Fruit fly (Drosophila melanogaster) whole organism, embryonic: Measurements from ENCODE around the gene CG7156.

Experiments
- Adf1 ChIP-seq: fragments of 200-800 bp; sonication (Bioruptor generic); IDR thresholded peaks from 2 replicates; pipeline ENCODE4 v1.3.6; 2022; ENCODE audit warnings: missing biosample characterization, missing genetic modification characterization
- Antp ChIP-seq: fragments of 200-800 bp; sonication (Bioruptor generic); optimal IDR thresholded peaks from 3 replicates; lab custom pipeline; 2016; ENCODE audit warnings: missing biosample characterization, missing genetic modification characterization
- BEAF-32 ChIP-seq: fragments of 200-800 bp; sonication (Bioruptor generic); optimal IDR thresholded peaks from 3 replicates; lab custom pipeline; 2017; ENCODE audit warnings: missing biosample characterization, missing genetic modification characterization, mild to moderate bottlenecking, moderate library complexity, missing genetic modification reagents
- CG10321 ChIP-seq: fragments of 200-800 bp; sonication (Bioruptor generic); IDR thresholded peaks from 2 replicates; pipeline ENCODE4 v1.3.6; 2022; ENCODE audit warnings: missing biosample characterization, missing genetic modification characterization
- CG12071 ChIP-seq: fragments of 200-800 bp; sonication (Bioruptor generic); optimal IDR thresholded peaks from 3 replicates; lab custom pipeline; 2018; ENCODE audit warnings: missing biosample characterization, mild to moderate bottlenecking, missing genetic modification characterization
- CG13287 ChIP-seq: fragments of 200-800 bp; sonication (Bioruptor generic); IDR thresholded peaks from 2 replicates; pipeline ENCODE4 v1.3.6; 2022; ENCODE audit warnings: missing biosample characterization, missing genetic modification characterization; ENCODE audit not compliant: partially characterized antibody
- CG15514 ChIP-seq: fragments of 200-800 bp; sonication (Bioruptor generic); optimal IDR thresholded peaks from 3 replicates; lab custom pipeline; 2017; ENCODE audit warnings: missing biosample characterization, missing genetic modification characterization, mild to moderate bottlenecking, moderate library complexity, missing genetic modification reagents
- CG15601 ChIP-seq: fragments of 200-800 bp; sonication (Bioruptor generic); optimal IDR thresholded peaks from 3 replicates; lab custom pipeline; 2019; ENCODE audit warnings: missing biosample characterization, mild to moderate bottlenecking, missing genetic modification characterization, moderate library complexity
- CG16815 ChIP-seq: fragments of 200-800 bp; sonication (Bioruptor generic); optimal IDR thresholded peaks from 3 replicates; lab custom pipeline; 2017; ENCODE audit warnings: missing biosample characterization, mild to moderate bottlenecking, missing genetic modification characterization
- CG17359 ChIP-seq: fragments of 200-800 bp; sonication (Bioruptor generic); optimal IDR thresholded peaks from 3 replicates; lab custom pipeline; 2018; ENCODE audit warnings: missing biosample characterization, mild to moderate bottlenecking, missing genetic modification characterization, moderate library complexity
- CG17361 ChIP-seq: fragments of 200-800 bp; sonication (Bioruptor generic); IDR thresholded peaks from 3 replicates; pipeline ENCODE4 v1.3.6; 2022; ENCODE audit warnings: missing biosample characterization, missing genetic modification characterization
- CG2116 ChIP-seq: fragments of 200-800 bp; sonication (Bioruptor generic); optimal IDR thresholded peaks from 3 replicates; lab custom pipeline; 2018; ENCODE audit warnings: missing biosample characterization, mild to moderate bottlenecking, missing genetic modification characterization
- CG2202 ChIP-seq: fragments of 200-800 bp; sonication (Bioruptor generic); optimal IDR thresholded peaks from 2 replicates; lab custom pipeline; 2018; ENCODE audit warnings: missing biosample characterization, mild to moderate bottlenecking, missing genetic modification characterization
- CG2875 ChIP-seq: fragments of 200-800 bp; sonication (Bioruptor generic); optimal IDR thresholded peaks from 2 replicates; lab custom pipeline; 2017; ENCODE audit warnings: missing biosample characterization, mild to moderate bottlenecking, missing genetic modification characterization, missing genetic modification reagents
- CG30020 ChIP-seq: fragments of 200-800 bp; optimal IDR thresholded peaks from 2 replicates; lab custom pipeline; 2019; ENCODE audit warnings: missing biosample characterization, mild to moderate bottlenecking, missing genetic modification characterization, moderate library complexity
- CG30431 ChIP-seq: fragments of 200-800 bp; sonication (Bioruptor generic); optimal IDR thresholded peaks from 2 replicates; lab custom pipeline; 2017; ENCODE audit warnings: missing biosample characterization, missing genetic modification characterization
- CG3163 ChIP-seq: fragments of 200-800 bp; sonication (Bioruptor generic); optimal IDR thresholded peaks from 3 replicates; lab custom pipeline; 2016; ENCODE audit warnings: missing biosample characterization, missing genetic modification characterization
- CG3281 ChIP-seq: fragments of 200-800 bp; sonication (Bioruptor generic); optimal IDR thresholded peaks from 3 replicates; lab custom pipeline; 2017; ENCODE audit warnings: missing biosample characterization, mild to moderate bottlenecking, missing genetic modification characterization
- CG3838 ChIP-seq: fragments of 200-800 bp; sonication (Bioruptor generic); optimal IDR thresholded peaks from 3 replicates; lab custom pipeline; 2016; ENCODE audit warnings: missing biosample characterization, missing genetic modification characterization
- CG3847 ChIP-seq: fragments of 200-800 bp; sonication (Bioruptor generic); IDR thresholded peaks from 2 replicates; pipeline ENCODE4 v1.3.6; 2022; ENCODE audit warnings: missing biosample characterization, missing genetic modification characterization
- CG4360 ChIP-seq: fragments of 200-800 bp; sonication (Bioruptor generic); IDR thresholded peaks from 2 replicates; pipeline ENCODE4 v1.3.6; 2022; ENCODE audit warnings: missing biosample characterization, missing genetic modification characterization
- CG6791 ChIP-seq: fragments of 200-800 bp; sonication (Bioruptor generic); IDR thresholded peaks from 3 replicates; pipeline ENCODE4 v1.3.6; 2022; ENCODE audit warnings: missing biosample characterization, missing genetic modification characterization; ENCODE audit not compliant: partially characterized antibody
- CG7271 ChIP-seq: fragments of 200-800 bp; sonication (Bioruptor generic); optimal IDR thresholded peaks from 2 replicates; lab custom pipeline; 2018; ENCODE audit warnings: missing biosample characterization, mild to moderate bottlenecking, missing genetic modification characterization, moderate library complexity
- CG7372 ChIP-seq: fragments of 200-800 bp; sonication (Bioruptor generic); IDR thresholded peaks from 2 replicates; pipeline ENCODE4 v1.3.6; 2022; ENCODE audit warnings: missing biosample characterization, missing genetic modification characterization
- CG9797 ChIP-seq: fragments of 200-800 bp; sonication (Bioruptor generic); optimal IDR thresholded peaks from 3 replicates; lab custom pipeline; 2018; ENCODE audit warnings: missing biosample characterization, mild to moderate bottlenecking, missing genetic modification characterization
- Dad ChIP-seq: fragments of 200-800 bp; sonication (Bioruptor generic); optimal IDR thresholded peaks from 3 replicates; lab custom pipeline; 2016; ENCODE audit warnings: missing biosample characterization, missing genetic modification characterization
- Fer2 ChIP-seq: fragments of 200-800 bp; sonication (Bioruptor generic); optimal IDR thresholded peaks from 2 replicates; lab custom pipeline; 2018; ENCODE audit warnings: missing biosample characterization, mild to moderate bottlenecking, missing genetic modification characterization, moderate library complexity
- GATAe ChIP-seq: fragments of 200-800 bp; sonication (Bioruptor generic); conservative IDR thresholded peaks from 2 replicates; pipeline ENCODE4 v1.3.6; 2022; ENCODE audit warnings: missing biosample characterization, missing genetic modification characterization
- HHEX ChIP-seq: fragments of 200-800 bp; sonication (Bioruptor generic); optimal IDR thresholded peaks from 3 replicates; lab custom pipeline; 2017; ENCODE audit warnings: missing biosample characterization, mild to moderate bottlenecking, missing genetic modification characterization, missing genetic modification reagents
- Hr3 ChIP-seq: fragments of 200-800 bp; sonication (Bioruptor generic); optimal IDR thresholded peaks from 3 replicates; lab custom pipeline; 2016; ENCODE audit warnings: missing biosample characterization, missing genetic modification characterization
- Hr39 ChIP-seq: fragments of >200 bp; optimal IDR thresholded peaks from 2 replicates; lab custom pipeline; 2017
- Hr78 ChIP-seq, 2 experiments: fragments of 200-800 bp in 1 of 2; fragments of >200 bp in 1 of 2; sonication (Bioruptor generic) in 1 of 2; optimal IDR thresholded peaks; 2 replicates each; lab custom pipeline; 2017 to 2019; ENCODE audit warnings: missing biosample characterization in 2 of 2, missing genetic modification characterization in 2 of 2, mild to moderate bottlenecking in 1 of 2, moderate library complexity in 1 of 2
- Max ChIP-seq: fragments of 200-800 bp; sonication (Bioruptor generic); optimal IDR thresholded peaks from 2 replicates; lab custom pipeline; 2016; ENCODE audit warnings: missing biosample characterization, mild to moderate bottlenecking, missing genetic modification characterization
- Myb ChIP-seq: fragments of 200-800 bp; sonication (Bioruptor generic); optimal IDR thresholded peaks from 2 replicates; lab custom pipeline; 2016; ENCODE audit warnings: missing biosample characterization, missing genetic modification characterization
- NC2α ChIP-seq: fragments of 200-800 bp; sonication (Bioruptor generic); optimal IDR thresholded peaks from 2 replicates; lab custom pipeline; 2016; ENCODE audit warnings: missing biosample characterization, missing genetic modification characterization
- NK7.1 ChIP-seq: fragments of 200-800 bp; sonication (Bioruptor generic); optimal IDR thresholded peaks from 3 replicates; lab custom pipeline; 2016; ENCODE audit warnings: missing biosample characterization, missing genetic modification characterization
- al ChIP-seq: fragments of 200-800 bp; sonication (Bioruptor generic); IDR thresholded peaks from 2 replicates; pipeline ENCODE4 v1.3.6; 2022; ENCODE audit warnings: missing biosample characterization, missing genetic modification characterization
- aop ChIP-seq: fragments of 200-800 bp; sonication (Bioruptor generic); IDR thresholded peaks from 2 replicates; pipeline ENCODE4 v1.3.6; 2022; ENCODE audit warnings: missing biosample characterization, missing genetic modification characterization
- cad ChIP-seq: fragments of >200 bp; optimal IDR thresholded peaks from 2 replicates; lab custom pipeline; 2017; ENCODE audit warnings: missing biosample characterization, missing genetic modification characterization
- caup ChIP-seq: fragments of 200-800 bp; sonication (Bioruptor generic); optimal IDR thresholded peaks from 3 replicates; lab custom pipeline; 2017; ENCODE audit warnings: missing biosample characterization, mild to moderate bottlenecking, missing genetic modification characterization, moderate library complexity; ENCODE audit not compliant: severe bottlenecking
- eve ChIP-seq, 2 experiments: fragments of >200 bp; optimal IDR thresholded peaks; 2 replicates each; lab custom pipeline; 2017; ENCODE audit warnings: missing biosample characterization in 2 of 2, missing genetic modification characterization in 2 of 2
- fd96Cb ChIP-seq: fragments of 200-800 bp; sonication (Bioruptor generic); optimal IDR thresholded peaks from 2 replicates; lab custom pipeline; 2018; ENCODE audit warnings: missing biosample characterization, mild to moderate bottlenecking, missing genetic modification characterization, moderate library complexity
- ftz-f1 ChIP-seq: fragments of 200-800 bp; sonication (Bioruptor generic); optimal IDR thresholded peaks from 2 replicates; lab custom pipeline; 2016; ENCODE audit warnings: missing biosample characterization, missing genetic modification characterization
- gsb ChIP-seq: fragments of 200-800 bp; sonication (Bioruptor generic); IDR thresholded peaks from 2 replicates; pipeline ENCODE4 v1.3.6; 2022; ENCODE audit warnings: missing biosample characterization, missing genetic modification characterization
- ham ChIP-seq: fragments of 200-800 bp; sonication (Bioruptor generic); IDR thresholded peaks from 2 replicates; pipeline ENCODE4 v1.3.6; 2022; ENCODE audit warnings: missing biosample characterization, missing genetic modification characterization
- jumu ChIP-seq: fragments of 200-800 bp; sonication (Bioruptor generic); optimal IDR thresholded peaks from 3 replicates; lab custom pipeline; 2016; ENCODE audit warnings: missing biosample characterization, missing genetic modification characterization
- nerfin-2 ChIP-seq: fragments of 200-800 bp; sonication (Bioruptor generic); IDR thresholded peaks from 2 replicates; pipeline ENCODE4 v1.3.6; 2022; ENCODE audit warnings: missing biosample characterization, missing genetic modification characterization; ENCODE audit not compliant: partially characterized antibody
- pzg ChIP-seq: fragments of 200-800 bp; sonication (Bioruptor generic); optimal IDR thresholded peaks from 3 replicates; lab custom pipeline; 2018; ENCODE audit warnings: missing biosample characterization, mild to moderate bottlenecking, missing genetic modification characterization, moderate library complexity
- ssp ChIP-seq: fragments of 200-800 bp; sonication (Bioruptor generic); IDR thresholded peaks from 2 replicates; pipeline ENCODE4 v1.3.6; 2022; ENCODE audit warnings: missing biosample characterization, missing genetic modification characterization
- stwl ChIP-seq: fragments of 200-800 bp; sonication (Bioruptor generic); optimal IDR thresholded peaks from 3 replicates; lab custom pipeline; 2018; ENCODE audit warnings: missing biosample characterization, mild to moderate bottlenecking, missing genetic modification characterization, moderate library complexity
- tgo ChIP-seq: fragments of 200-800 bp; sonication (Bioruptor generic); IDR thresholded peaks from 3 replicates; pipeline ENCODE4 v1.3.6; 2022; ENCODE audit warnings: missing biosample characterization, missing genetic modification characterization
- z ChIP-seq: fragments of 200-800 bp; sonication (Bioruptor generic); IDR thresholded peaks from 3 replicates; pipeline ENCODE4 v1.3.6; 2022; ENCODE audit warnings: missing biosample characterization, missing genetic modification characterization

Gene CG7156

DNA sequence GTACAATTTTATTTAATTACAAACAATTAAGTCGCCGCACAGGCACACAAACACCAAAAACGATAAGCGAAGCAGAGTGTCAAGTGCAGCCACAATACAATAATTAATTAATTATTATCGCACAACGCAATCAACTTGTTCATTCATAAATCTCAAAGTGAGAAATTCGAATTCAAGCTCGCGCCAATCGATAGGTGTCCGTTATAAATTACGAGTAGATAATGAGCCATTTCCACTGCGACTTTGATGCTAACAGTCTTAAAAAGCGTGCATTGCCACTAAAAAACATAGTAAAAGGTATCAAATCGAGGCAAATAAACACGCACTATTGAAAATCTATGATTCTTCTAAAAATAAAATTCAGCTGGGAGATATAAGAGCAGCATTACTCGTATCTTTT lies 11.7 kb downstream of the CG7156 start (continued):
- TF ChIP-seq CG6791 (GFP tag; lab: Robert Waterston, UW) (0 out of 3 replicates have a peak, but pooled peaks have one; percentile 27), jumu (GFP tag; lab: Kevin White, UChicago) (no peak), HHEX (GFP tag; lab: Kevin White, UChicago) (no peak), caup (GFP tag; lab: Kevin White, UChicago) (no peak), ssp (GFP tag; lab: Robert Waterston, UW) (peak; percentile 84), CG3847 (GFP tag; lab: Robert Waterston, UW) (no peak), NC2α (GFP tag; lab: Kevin White, UChicago) (no peak), CG10321 (no peak), nerfin-2 (no peak), Adf1 (GFP tag; lab: Robert Waterston, UW) (no peak), CG7271 (no peak), CG15514 (peak; percentile 47), Hr3 (GFP tag; lab: Kevin White, UChicago) (no peak), CG15601 (no peak), BEAF-32 (peak; percentile 41), CG2116 (GFP tag; lab: Kevin White, UChicago) (peak; percentile 10), aop (no peak), ftz-f1 (GFP tag; lab: Kevin White, UChicago) (no peak), eve (GFP tag; optimal IDR thresholded peaks at IDR 0.05; lab: Kevin White, UChicago) (no peak), NK7.1 (no peak), CG30020 (tag; lab: Kevin White, UChicago) (peak; percentile 21), Max (GFP tag; lab: Kevin White, UChicago) (no peak), stwl (tag; lab: Kevin White, UChicago) (peak; percentile 42), GATAe (no peak), CG30431 (GFP tag; lab: Kevin White, UChicago) (no peak), CG4360 (GFP tag; lab: Robert Waterston, UW) (no peak), CG9797 (GFP tag; lab: Kevin White, UChicago) (no peak), z (GFP tag; lab: Robert Waterston, UW) (no peak), CG17359 (tag; lab: Kevin White, UChicago) (no peak), Dad (GFP tag; lab: Kevin White, UChicago) (no peak), ham (GFP tag; lab: Robert Waterston, UW) (no peak), CG2875 (GFP tag; lab: Kevin White, UChicago) (no peak), gsb (GFP tag; lab: Robert Waterston, UW) (no peak), CG13287 (GFP tag; lab: Robert Waterston, UW) (peak; percentile 43; the same call in 1 of the 2 replicates), CG12071 (GFP tag; lab: Kevin White, UChicago) (no peak), Hr39 (lab: Kevin White, UChicago) (no peak), pzg (GFP tag; lab: Kevin White, UChicago) (peak; percentile 37), al (GFP tag; lab: Robert Waterston, UW) (no peak), tgo (no peak), cad (GFP tag; lab: Kevin White, UChicago) (no peak), CG16815 (no peak), CG7372 (no peak), CG2202 (tag; lab: Kevin White, UChicago) (no peak), Antp (GFP tag; lab: Kevin White, UChicago) (no peak), CG3838 (GFP tag; lab: Kevin White, UChicago) (no peak), CG3281 (GFP tag; lab: Kevin White, UChicago) (no peak), Fer2 (no peak), CG3163 (GFP tag; lab: Kevin White, UChicago) (no peak), Myb (GFP tag; lab: Kevin White, UChicago) (peak; percentile 80), Hr78 (GFP tag; optimal IDR thresholded peaks at IDR 0.05; lab: Kevin White, UChicago) (no peak), CG17361 (GFP tag; lab: Robert Waterston, UW) (no peak), fd96Cb (no peak)
